Fruit fly (Drosophila melanogaster) whole organism, embryonic: ENCODE data around the gene hydra.

Source experiments
- ATbp ChIP-seq: fragments of 200-800 bp; sonication (Bioruptor generic); optimal IDR thresholded peaks from 2 replicates; lab custom pipeline; 2017; ENCODE audit warnings: missing biosample characterization, mild to moderate bottlenecking, missing genetic modification characterization, missing genetic modification reagents
- CG10209 ChIP-seq: fragments of 200-800 bp; sonication (Bioruptor generic); optimal IDR thresholded peaks from 3 replicates; lab custom pipeline; 2017; ENCODE audit warnings: missing biosample characterization, mild to moderate bottlenecking, missing genetic modification characterization, missing genetic modification reagents
- CG10959 ChIP-seq: fragments of 200-800 bp; sonication (Bioruptor generic); IDR thresholded peaks from 2 replicates; pipeline ENCODE4 v1.3.6; 2022; ENCODE audit warnings: missing biosample characterization, missing genetic modification characterization
- CG10979 ChIP-seq: fragments of 200-800 bp; sonication (Bioruptor generic); optimal IDR thresholded peaks from 2 replicates; lab custom pipeline; 2018; ENCODE audit warnings: missing biosample characterization, mild to moderate bottlenecking, missing genetic modification characterization, moderate library complexity
- CG11696 ChIP-seq: fragments of 200-800 bp; sonication (Bioruptor generic); IDR thresholded peaks from 2 replicates; pipeline ENCODE4 v1.3.6; 2022; ENCODE audit warnings: missing biosample characterization, missing genetic modification characterization
- CG12155 ChIP-seq: fragments of 200-800 bp; sonication (Bioruptor generic); optimal IDR thresholded peaks from 3 replicates; lab custom pipeline; 2016; ENCODE audit warnings: missing biosample characterization, missing genetic modification characterization
- CG13424 ChIP-seq: fragments of 200-800 bp; sonication (Bioruptor generic); optimal IDR thresholded peaks from 2 replicates; lab custom pipeline; 2019; ENCODE audit warnings: missing biosample characterization, mild to moderate bottlenecking, missing genetic modification characterization, moderate library complexity
- CG13894 ChIP-seq: fragments of 200-800 bp; sonication (Bioruptor generic); optimal IDR thresholded peaks from 3 replicates; lab custom pipeline; 2018; ENCODE audit warnings: missing biosample characterization, mild to moderate bottlenecking, missing genetic modification characterization, moderate library complexity
- CG1603 ChIP-seq: fragments of 200-800 bp; sonication (Bioruptor generic); optimal IDR thresholded peaks from 2 replicates; lab custom pipeline; 2019; ENCODE audit warnings: missing biosample characterization, mild to moderate bottlenecking, missing genetic modification characterization, moderate library complexity
- CG17359 ChIP-seq: fragments of 200-800 bp; sonication (Bioruptor generic); optimal IDR thresholded peaks from 3 replicates; lab custom pipeline; 2018; ENCODE audit warnings: missing biosample characterization, mild to moderate bottlenecking, missing genetic modification characterization, moderate library complexity
- CG17385 ChIP-seq: fragments of 200-800 bp; sonication (Bioruptor generic); optimal IDR thresholded peaks from 3 replicates; lab custom pipeline; 2018; ENCODE audit warnings: missing biosample characterization, mild to moderate bottlenecking, missing genetic modification characterization
- CG17568 ChIP-seq: fragments of 200-800 bp; sonication (Bioruptor generic); optimal IDR thresholded peaks from 2 replicates; lab custom pipeline; 2018; ENCODE audit warnings: missing biosample characterization, mild to moderate bottlenecking, missing genetic modification characterization, moderate library complexity
- CG1792 ChIP-seq: fragments of 200-800 bp; sonication (Bioruptor generic); optimal IDR thresholded peaks from 2 replicates; lab custom pipeline; 2016; ENCODE audit warnings: missing biosample characterization, missing genetic modification characterization
- CG31441 ChIP-seq: fragments of 200-800 bp; sonication (Bioruptor generic); IDR thresholded peaks from 2 replicates; pipeline ENCODE4 v1.3.6; 2022; ENCODE audit warnings: missing biosample characterization, missing genetic modification characterization
- CG33213 ChIP-seq: fragments of 200-800 bp; sonication (Bioruptor generic); optimal IDR thresholded peaks from 3 replicates; lab custom pipeline; 2016; ENCODE audit warnings: missing biosample characterization, missing genetic modification characterization
- CG6765 ChIP-seq: fragments of 200-800 bp; sonication (Bioruptor generic); optimal IDR thresholded peaks from 3 replicates; lab custom pipeline; 2017; ENCODE audit warnings: missing biosample characterization, mild to moderate bottlenecking, missing genetic modification characterization
- CG7556 ChIP-seq: fragments of 200-800 bp; sonication (Bioruptor generic); optimal IDR thresholded peaks from 2 replicates; lab custom pipeline; 2017; ENCODE audit warnings: missing biosample characterization, mild to moderate bottlenecking, missing genetic modification characterization
- CG7987 ChIP-seq: fragments of 200-800 bp; sonication (Bioruptor generic); optimal IDR thresholded peaks from 2 replicates; lab custom pipeline; 2018; ENCODE audit warnings: missing biosample characterization, mild to moderate bottlenecking, missing genetic modification characterization, moderate library complexity
- CG8089 ChIP-seq: fragments of 200-800 bp; sonication (Bioruptor generic); optimal IDR thresholded peaks from 3 replicates; lab custom pipeline; 2016; ENCODE audit warnings: missing biosample characterization, missing genetic modification characterization
- Camta ChIP-seq: fragments of 200-800 bp; sonication (Bioruptor generic); optimal IDR thresholded peaks from 2 replicates; lab custom pipeline; 2016; ENCODE audit warnings: missing biosample characterization, missing genetic modification characterization
- Dll ChIP-seq: fragments of 200-800 bp; sonication (Bioruptor generic); IDR thresholded peaks from 4 replicates; pipeline ENCODE4 v1.3.6; 2022; ENCODE audit warnings: missing biosample characterization, missing genetic modification characterization; ENCODE audit not compliant: partially characterized antibody
- Drgx ChIP-seq: fragments of 200-800 bp; sonication (Bioruptor generic); IDR thresholded peaks from 2 replicates; pipeline ENCODE4 v1.3.6; 2022; ENCODE audit warnings: missing biosample characterization, missing genetic modification characterization
- H2.0 ChIP-seq: fragments of 200-800 bp; sonication (Bioruptor generic); IDR thresholded peaks from 2 replicates; pipeline ENCODE4 v1.3.6; 2022; ENCODE audit warnings: missing biosample characterization, missing genetic modification characterization
- Hmx ChIP-seq: fragments of 200-800 bp; sonication (Bioruptor generic); optimal IDR thresholded peaks from 2 replicates; lab custom pipeline; 2016; ENCODE audit warnings: missing biosample characterization, missing genetic modification characterization
- Hr3 ChIP-seq: fragments of 200-800 bp; sonication (Bioruptor generic); optimal IDR thresholded peaks from 3 replicates; lab custom pipeline; 2016; ENCODE audit warnings: missing biosample characterization, missing genetic modification characterization
- Hsf ChIP-seq: fragments of 200-800 bp; sonication (Bioruptor generic); optimal IDR thresholded peaks from 3 replicates; lab custom pipeline; 2016; ENCODE audit warnings: missing biosample characterization, missing genetic modification characterization
- Jarid2 ChIP-seq: fragments of 200-800 bp; sonication (Bioruptor generic); optimal IDR thresholded peaks from 3 replicates; lab custom pipeline; 2017; ENCODE audit warnings: mild to moderate bottlenecking, missing biosample characterization, missing genetic modification reagents, missing genetic modification characterization
- Lpt ChIP-seq: fragments of >200 bp; optimal IDR thresholded peaks from 2 replicates; lab custom pipeline; 2018; ENCODE audit warnings: missing biosample characterization, missing genetic modification characterization
- Meics ChIP-seq: fragments of 200-800 bp; sonication (Bioruptor generic); optimal IDR thresholded peaks from 2 replicates; lab custom pipeline; 2017; ENCODE audit warnings: missing biosample characterization, mild to moderate bottlenecking, missing genetic modification characterization
- NC2β ChIP-seq: fragments of 200-800 bp; sonication (Bioruptor generic); optimal IDR thresholded peaks from 2 replicates; lab custom pipeline; 2016; ENCODE audit warnings: missing biosample characterization, missing genetic modification characterization
- Neu2 ChIP-seq: fragments of 200-800 bp; sonication (Bioruptor generic); optimal IDR thresholded peaks from 3 replicates; lab custom pipeline; 2016; ENCODE audit warnings: missing biosample characterization, missing genetic modification characterization, borderline replicate concordance
- Nf-YA ChIP-seq: fragments of 200-800 bp; sonication (Bioruptor generic); IDR thresholded peaks from 2 replicates; pipeline ENCODE4 v1.3.6; 2022; ENCODE audit warnings: missing biosample characterization, missing genetic modification characterization
- Optix ChIP-seq: fragments of 200-800 bp; sonication (Bioruptor generic); IDR thresholded peaks from 3 replicates; pipeline ENCODE4 v1.3.6; 2022; ENCODE audit warnings: missing biosample characterization, missing genetic modification characterization
- Rx ChIP-seq: fragments of 200-800 bp; sonication (Bioruptor generic); IDR thresholded peaks from 2 replicates; pipeline ENCODE4 v1.3.6; 2022; ENCODE audit warnings: missing biosample characterization, missing genetic modification characterization
- Xrp1 ChIP-seq: fragments of 200-800 bp; sonication (Bioruptor generic); IDR thresholded peaks from 2 replicates; pipeline ENCODE4 v1.3.6; 2022; ENCODE audit warnings: missing biosample characterization, missing genetic modification characterization
- YL-1 ChIP-seq: fragments of 200-800 bp; sonication (Bioruptor generic); optimal IDR thresholded peaks from 3 replicates; lab custom pipeline; 2017; ENCODE audit warnings: missing biosample characterization, mild to moderate bottlenecking, missing genetic modification characterization
- amos ChIP-seq: fragments of 200-800 bp; sonication (Bioruptor generic); IDR thresholded peaks from 2 replicates; pipeline ENCODE4 v1.3.6; 2022; ENCODE audit warnings: missing biosample characterization, missing genetic modification characterization; ENCODE audit not compliant: partially characterized antibody
- bab2 ChIP-seq: fragments of 200-800 bp; sonication (Bioruptor generic); optimal IDR thresholded peaks from 2 replicates; lab custom pipeline; 2016; ENCODE audit warnings: missing biosample characterization, missing genetic modification characterization
- br ChIP-seq: fragments of >200 bp; optimal IDR thresholded peaks from 2 replicates; lab custom pipeline; 2017
- caup ChIP-seq: fragments of 200-800 bp; sonication (Bioruptor generic); optimal IDR thresholded peaks from 3 replicates; lab custom pipeline; 2017; ENCODE audit warnings: missing biosample characterization, mild to moderate bottlenecking, missing genetic modification characterization, moderate library complexity; ENCODE audit not compliant: severe bottlenecking
- cg ChIP-seq: fragments of 200-800 bp; sonication (Bioruptor generic); optimal IDR thresholded peaks from 3 replicates; lab custom pipeline; 2019; ENCODE audit warnings: missing biosample characterization, mild to moderate bottlenecking, missing genetic modification characterization, moderate library complexity
- chm ChIP-seq: fragments of 200-800 bp; sonication (Bioruptor generic); IDR thresholded peaks from 2 replicates; pipeline ENCODE4 v1.3.6; 2022; ENCODE audit warnings: missing biosample characterization, missing genetic modification characterization
- dm ChIP-seq: fragments of 200-800 bp; sonication (Bioruptor generic); optimal IDR thresholded peaks from 3 replicates; lab custom pipeline; 2016; ENCODE audit warnings: missing biosample characterization, missing genetic modification characterization
- dmrt11E ChIP-seq: fragments of 200-800 bp; sonication (Bioruptor generic); optimal IDR thresholded peaks from 3 replicates; lab custom pipeline; 2018; ENCODE audit warnings: missing biosample characterization, mild to moderate bottlenecking, missing genetic modification characterization, moderate library complexity
- eve ChIP-seq, 2 experiments: fragments of >200 bp; optimal IDR thresholded peaks; 2 replicates each; lab custom pipeline; 2017; ENCODE audit warnings: missing biosample characterization in 2 of 2, missing genetic modification characterization in 2 of 2
- grau ChIP-seq: fragments of 200-800 bp; optimal IDR thresholded peaks from 3 replicates; lab custom pipeline; 2019; ENCODE audit warnings: missing biosample characterization, mild to moderate bottlenecking, missing genetic modification characterization, moderate library complexity
- peb ChIP-seq: fragments of 200-800 bp; sonication (Bioruptor generic); IDR thresholded peaks from 2 replicates; pipeline ENCODE4 v1.3.6; 2022; ENCODE audit warnings: missing biosample characterization, missing genetic modification characterization
- run ChIP-seq: fragments of 200-800 bp; sonication (Bioruptor generic); optimal IDR thresholded peaks from 3 replicates; lab custom pipeline; 2018; ENCODE audit warnings: missing biosample characterization, mild to moderate bottlenecking, missing genetic modification characterization
- shn ChIP-seq: fragments of 200-800 bp; sonication (Bioruptor generic); optimal IDR thresholded peaks from 3 replicates; lab custom pipeline; 2016; ENCODE audit warnings: missing biosample characterization, missing genetic modification characterization
- sisA ChIP-seq: fragments of 200-800 bp; sonication (Bioruptor generic); IDR thresholded peaks from 2 replicates; pipeline ENCODE4 v1.3.6; 2022; ENCODE audit warnings: missing biosample characterization, missing genetic modification characterization
- twi ChIP-seq: fragments of 200-800 bp; optimal IDR thresholded peaks from 2 replicates; lab custom pipeline; 2019; ENCODE audit warnings: missing biosample characterization, mild to moderate bottlenecking, missing genetic modification characterization, moderate library complexity

Gene hydra

DNA sequence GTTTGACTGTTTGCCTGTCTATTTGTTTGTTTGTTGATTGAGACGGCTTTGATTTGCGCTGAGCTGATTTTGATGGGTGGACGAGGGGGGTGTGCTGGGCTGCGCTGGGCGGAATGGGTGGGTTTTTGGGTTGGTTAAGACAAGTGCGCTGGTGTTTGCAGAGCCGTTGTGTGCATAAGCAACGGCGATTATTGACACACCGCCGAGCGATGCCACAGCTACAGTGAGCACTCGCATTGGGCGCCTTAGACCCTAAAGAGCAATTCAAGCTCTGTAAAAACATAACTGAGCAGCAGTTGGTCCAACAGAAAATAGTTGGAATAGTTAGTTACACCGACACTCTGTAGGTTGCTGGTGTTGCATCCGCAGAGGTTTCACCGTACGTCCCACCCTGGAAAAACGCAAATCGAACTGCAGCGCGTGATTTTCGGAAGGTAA, 21.9 kb downstream of the hydra start (continued):
- peak; percentile 86 for TF ChIP-seq dmrt11E
- TF ChIP-seq shn, result peak; percentile 45
- peak; percentile 73 for TF ChIP-seq CG13424
- no peak for TF ChIP-seq Dll
- TF ChIP-seq Meics, result peak; percentile 33
- peak; percentile 38; the same call in 1 of the 2 replicates for TF ChIP-seq CG11696 (GFP tag; lab: Robert Waterston, UW)
- TF ChIP-seq CG7987 (GFP tag; lab: Kevin White, UChicago), result peak; percentile 57
- no peak for TF ChIP-seq CG13894 (tag; lab: Kevin White, UChicago)
- TF ChIP-seq grau, result peak; percentile 91
- TF ChIP-seq CG10209 (GFP tag; lab: Kevin White, UChicago), result peak; percentile 85
- TF ChIP-seq Jarid2 (GFP tag; lab: Kevin White, UChicago), result peak; percentile 60
- TF ChIP-seq run (tag; lab: Kevin White, UChicago), result peak; percentile 77
- TF ChIP-seq Lpt (GFP tag; lab: Kevin White, UChicago), result no peak
- TF ChIP-seq H2.0 (GFP tag; lab: Robert Waterston, UW), result peak; percentile 78
- TF ChIP-seq CG1603 (tag; lab: Kevin White, UChicago), result peak; percentile 87
- peak; percentile 86 for TF ChIP-seq Optix (GFP tag; lab: Robert Waterston, UW)
- TF ChIP-seq twi (tag; lab: Kevin White, UChicago), result peak; percentile 48
- TF ChIP-seq br (lab: Kevin White, UChicago), result no peak
- TF ChIP-seq ATbp, result peak; percentile 90
- TF ChIP-seq CG17568 (GFP tag; lab: Kevin White, UChicago), result peak; percentile 63
- peak; percentile 76 for TF ChIP-seq CG17359 (tag; lab: Kevin White, UChicago)
- peak; percentile 74 for TF ChIP-seq Nf-YA (GFP tag; lab: Robert Waterston, UW)
- peak; percentile 83 for TF ChIP-seq CG10959 (GFP tag; lab: Robert Waterston, UW)
- peak; percentile 66 for TF ChIP-seq Hr3 (GFP tag; lab: Kevin White, UChicago)
- peak; percentile 77 for TF ChIP-seq CG8089
- TF ChIP-seq Drgx (GFP tag; lab: Robert Waterston, UW), result peak; percentile 67
- TF ChIP-seq cg (GFP tag; lab: Kevin White, UChicago), result no peak
- peak; percentile 67 for TF ChIP-seq peb
- TF ChIP-seq CG17385 (GFP tag; lab: Kevin White, UChicago), result peak; percentile 43
- TF ChIP-seq Neu2 (GFP tag; lab: Kevin White, UChicago), result peak; percentile 62
- TF ChIP-seq CG31441 (GFP tag; lab: Robert Waterston, UW), result peak; percentile 79
- TF ChIP-seq dm (GFP tag; lab: Kevin White, UChicago), result peak; percentile 41
- peak; percentile 88 for TF ChIP-seq sisA (GFP tag; lab: Robert Waterston, UW)
- peak; percentile 74 for TF ChIP-seq CG33213 (GFP tag; lab: Kevin White, UChicago)
- TF ChIP-seq CG1792 (GFP tag; lab: Kevin White, UChicago), result peak; percentile 85
- peak; percentile 65 for TF ChIP-seq CG7556
- peak; percentile 77 for TF ChIP-seq Camta (GFP tag; lab: Kevin White, UChicago)
- TF ChIP-seq chm (GFP tag; lab: Robert Waterston, UW), result peak; percentile 87
- TF ChIP-seq CG6765 (GFP tag; lab: Kevin White, UChicago), result no peak
- TF ChIP-seq CG12155 (GFP tag; lab: Kevin White, UChicago), result peak; percentile 40
- no peak for TF ChIP-seq amos (GFP tag; lab: Robert Waterston, UW)
- TF ChIP-seq bab2 (GFP tag; lab: Kevin White, UChicago), result peak; percentile 88
- TF ChIP-seq Hmx, result no peak
- peak; percentile 74 for TF ChIP-seq CG10979 (tag; lab: Kevin White, UChicago)
- TF ChIP-seq eve (GFP tag; optimal IDR thresholded peaks at IDR 0.05; lab: Kevin White, UChicago), result peak; percentile 23 to 46
- TF ChIP-seq caup (GFP tag; lab: Kevin White, UChicago), result peak; percentile 54
- TF ChIP-seq Rx (GFP tag; lab: Robert Waterston, UW), result peak; percentile 83
- peak; percentile 90 for TF ChIP-seq Xrp1 (GFP tag; lab: Robert Waterston, UW)
- TF ChIP-seq Hsf (GFP tag; lab: Kevin White, UChicago), result peak; percentile 81
- TF ChIP-seq YL-1 (GFP tag; lab: Kevin White, UChicago), result peak; percentile 61
- TF ChIP-seq NC2β, result peak; percentile 80
